Worm (Caenorhabditis elegans) whole organism, early embryonic: Measurements from ENCODE around the gene clec-205.

Experiments used
- B0310.2 ChIP-seq: sonication (generic microtip); optimal IDR thresholded peaks from 2 replicates; lab custom pipeline; 2016; ENCODE audit warnings: mild to moderate bottlenecking, missing genetic modification characterization, missing compliant biosample characterization
- F13C5.2 ChIP-seq: sonication (generic microtip); optimal IDR thresholded peaks from 2 replicates; lab custom pipeline; 2017; ENCODE audit warnings: mild to moderate bottlenecking, missing genetic modification characterization, inconsistent platforms, missing compliant biosample characterization
- aly-1 ChIP-seq: sonication (generic microtip); optimal IDR thresholded peaks from 2 replicates; lab custom pipeline; 2016; ENCODE audit warnings: missing genetic modification characterization, missing compliant biosample characterization
- ama-1 ChIP-seq: fragments of 150-350 bp; optimal IDR thresholded peaks from 2 replicates; lab custom pipeline; 2014
- ceh-36 ChIP-seq: sonication (generic microtip); optimal IDR thresholded peaks from 2 replicates; lab custom pipeline; 2016; ENCODE audit warnings: missing genetic modification characterization, inconsistent platforms, missing compliant biosample characterization
- ets-7 ChIP-seq: sonication (generic microtip); optimal IDR thresholded peaks from 2 replicates; lab custom pipeline; 2016; ENCODE audit warnings: missing genotype, missing genetic modification characterization, missing compliant biosample characterization
- flt-1 ChIP-seq: fragments of 200-800 bp; sonication (Bioruptor generic); IDR thresholded peaks from 2 replicates; pipeline ENCODE4 v1.3.6; 2022; ENCODE audit warnings: missing genetic modification characterization, missing compliant biosample characterization
- hmbx-1 ChIP-seq: sonication (generic microtip); optimal IDR thresholded peaks from 2 replicates; lab custom pipeline; 2016; ENCODE audit warnings: mild to moderate bottlenecking, missing genetic modification characterization, missing compliant biosample characterization
- hmg-4 ChIP-seq: fragments of 200-800 bp; sonication (Bioruptor generic); optimal IDR thresholded peaks from 2 replicates; lab custom pipeline; 2018; ENCODE audit warnings: mild to moderate bottlenecking, missing genetic modification characterization, missing compliant biosample characterization
- sea-1 ChIP-seq: fragments of 200-800 bp; sonication (Bioruptor generic); conservative IDR thresholded peaks from 2 replicates; pipeline ENCODE4 v1.3.6; 2022; ENCODE audit warnings: missing genetic modification characterization, missing compliant biosample characterization
- tbx-11 ChIP-seq: fragments of 200-800 bp; sonication (Bioruptor generic); IDR thresholded peaks from 2 replicates; pipeline ENCODE4 v1.3.6; 2022; ENCODE audit warnings: missing genetic modification characterization, missing compliant biosample characterization
- tbx-37 ChIP-seq: fragments of 200-800 bp; sonication (Bioruptor generic); conservative IDR thresholded peaks from 2 replicates; pipeline ENCODE4 v1.3.6; 2022; ENCODE audit warnings: missing genetic modification reagents, missing genetic modification characterization, missing compliant biosample characterization
- tra-4 ChIP-seq: sonication (generic microtip); optimal IDR thresholded peaks from 2 replicates; lab custom pipeline; 2017; ENCODE audit warnings: missing genetic modification characterization, missing compliant biosample characterization

DNA sequence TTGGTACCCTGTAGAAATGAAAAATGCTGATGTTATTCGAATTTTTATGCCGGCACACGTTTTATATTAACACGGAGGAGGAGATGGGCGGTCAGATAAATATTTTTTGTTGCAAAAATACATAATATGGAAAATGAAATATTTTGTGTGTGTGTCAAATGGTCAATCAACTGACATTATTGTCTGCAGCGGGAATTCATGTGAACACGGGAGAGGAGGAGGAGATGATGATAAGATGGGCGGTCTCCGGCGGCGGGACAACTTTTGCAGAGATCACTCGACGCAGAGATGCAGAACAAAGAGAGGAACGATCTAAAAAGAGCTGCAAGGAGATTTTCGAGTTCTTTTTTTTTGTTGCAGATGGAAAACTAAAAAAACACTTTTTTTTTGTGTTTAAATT lies 11.0 kb downstream of the clec-205 start, which contains the start of gene dhs-13:
- TF ChIP-seq flt-1 (no peak), aly-1 (tag; lab: Kevin White, UChicago) (no peak), ama-1 (lab: Kevin White, UChicago) (no peak), F13C5.2 (no peak), tbx-37 (GFP tag; lab: Robert Waterston, UW) (no peak), ets-7 (tag; lab: Kevin White, UChicago) (no peak), B0310.2 (tag; lab: Kevin White, UChicago) (no peak), sea-1 (GFP tag; lab: Robert Waterston, UW) (no peak; the same call in 1 of the 2 replicates), tbx-11 (GFP tag; lab: Robert Waterston, UW) (no peak), hmbx-1 (no peak), tra-4 (tag; lab: Kevin White, UChicago) (no peak), hmg-4 (GFP tag; lab: Kevin White, UChicago) (no peak), ceh-36 (tag; lab: Kevin White, UChicago) (no peak)
